Worm (Caenorhabditis elegans) whole organism, L2 larva: Measurements from ENCODE around the gene srbc-62.
"Not testable (repeated sequence)": the region's sequence is repeated elsewhere in the genome, so short reads cannot be mapped to it uniquely, and the experiment has no call there.

Experiments
- lin-11 ChIP-seq: fragments of 150-350 bp; sonication (generic microtip); optimal IDR thresholded peaks from 2 replicates; lab custom pipeline; 2014; ENCODE audit warnings: missing biosample characterization, missing genetic modification characterization, inconsistent platforms, mixed read lengths
- mbf-1 ChIP-seq: sonication (generic microtip); optimal IDR thresholded peaks from 2 replicates; lab custom pipeline; 2017; ENCODE audit warnings: missing biosample characterization, missing genetic modification characterization
- unc-62 ChIP-seq: fragments of 150-350 bp; optimal IDR thresholded peaks from 2 replicates; lab custom pipeline; 2014; ENCODE audit warnings: missing biosample characterization, missing genetic modification reagents, missing genetic modification characterization

Gene srbc-62

ce11 chrV:17264855-17265254, 47.1 kb downstream of the srbc-62 start, which contains the start of gene K10G4.3:
Gene K10G4.3 (minus strand): TSS chrV:17264955.
- not testable (repeated sequence) for TF ChIP-seq mbf-1; lin-11 (tag; lab: Kevin White, UChicago); unc-62 (GFP tag; lab: Kevin White, UChicago)
